Fruit fly (Drosophila melanogaster) Kc167 (cell line): ENCODE data around the gene CG11698.

Experiments used
- Myc ChIP-seq: fragments of >200 bp; optimal IDR thresholded peaks from 2 replicates; lab custom pipeline; 2017; ENCODE audit warnings: missing external identifiers
- Sin3A ChIP-seq: fragments of >200 bp; optimal IDR thresholded peaks from 2 replicates; lab custom pipeline; 2018; ENCODE audit warnings: missing external identifiers
- h ChIP-seq: fragments of >200 bp; optimal IDR thresholded peaks from 3 replicates; lab custom pipeline; 2018; ENCODE audit warnings: missing external identifiers
- insv ChIP-seq: fragments of >200 bp; optimal IDR thresholded peaks from 3 replicates; lab custom pipeline; 2018; ENCODE audit warnings: missing external identifiers
- psq ChIP-seq: fragments of >200 bp; optimal IDR thresholded peaks from 2 replicates; lab custom pipeline; 2017; ENCODE audit warnings: missing external identifiers
- ttk ChIP-seq: sonication (Bioruptor generic); optimal IDR thresholded peaks from 2 replicates; lab custom pipeline; 2017; ENCODE audit warnings: missing external identifiers

CG11698 gene

DNA sequence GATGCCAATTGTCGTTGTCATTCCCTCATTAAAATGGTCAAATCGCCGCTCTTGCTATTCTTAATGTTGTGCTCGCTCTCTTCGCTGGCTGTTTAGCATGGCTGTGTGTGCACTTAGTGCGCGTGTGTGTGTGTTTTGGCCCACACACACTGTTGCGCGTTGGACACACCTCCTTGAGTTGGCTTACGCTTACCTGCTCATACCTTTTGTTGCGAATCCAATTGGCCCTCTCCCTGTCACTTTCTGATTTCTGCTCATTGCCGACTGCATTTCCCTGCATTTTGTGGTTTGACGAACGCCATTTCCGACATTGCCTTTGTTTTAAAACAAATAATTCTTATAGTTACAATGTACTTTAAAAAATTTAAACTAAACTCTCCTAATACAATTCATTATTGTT is 23.0 kb downstream of the CG11698 start:
- TF ChIP-seq Sin3A (lab: Kevin White, UChicago) (no peak), psq (no peak)

DNA sequence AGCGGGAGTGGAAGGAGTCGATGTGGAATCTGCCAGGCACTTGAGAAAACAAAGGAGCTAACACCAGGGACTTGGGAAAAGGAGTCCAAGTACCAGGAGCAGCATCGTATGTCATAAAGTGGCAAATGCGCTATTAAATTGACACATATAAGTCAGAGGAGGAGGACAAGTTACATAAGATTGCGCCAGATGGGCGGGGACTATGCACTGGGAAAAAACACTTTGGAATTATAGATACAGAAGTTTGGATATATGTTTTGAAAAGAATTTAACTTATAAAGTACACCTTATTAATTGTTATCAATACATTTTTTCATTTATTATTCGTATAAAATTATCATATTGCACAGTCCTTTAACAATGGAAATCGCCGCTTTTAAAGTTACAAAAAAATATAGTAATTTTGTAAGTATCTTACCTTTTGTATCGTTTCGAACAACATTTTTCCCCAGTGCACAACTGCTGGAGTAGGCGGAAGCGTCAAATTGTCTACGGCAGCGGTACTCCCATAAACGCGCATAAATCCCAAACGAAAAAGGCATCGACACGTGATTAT is 24.1 kb downstream of the CG11698 start:
- TF ChIP-seq ttk (no peak), h (no peak), insv (no peak), psq (no peak), Myc (no peak), Sin3A (lab: Kevin White, UChicago) (no peak)

DNA sequence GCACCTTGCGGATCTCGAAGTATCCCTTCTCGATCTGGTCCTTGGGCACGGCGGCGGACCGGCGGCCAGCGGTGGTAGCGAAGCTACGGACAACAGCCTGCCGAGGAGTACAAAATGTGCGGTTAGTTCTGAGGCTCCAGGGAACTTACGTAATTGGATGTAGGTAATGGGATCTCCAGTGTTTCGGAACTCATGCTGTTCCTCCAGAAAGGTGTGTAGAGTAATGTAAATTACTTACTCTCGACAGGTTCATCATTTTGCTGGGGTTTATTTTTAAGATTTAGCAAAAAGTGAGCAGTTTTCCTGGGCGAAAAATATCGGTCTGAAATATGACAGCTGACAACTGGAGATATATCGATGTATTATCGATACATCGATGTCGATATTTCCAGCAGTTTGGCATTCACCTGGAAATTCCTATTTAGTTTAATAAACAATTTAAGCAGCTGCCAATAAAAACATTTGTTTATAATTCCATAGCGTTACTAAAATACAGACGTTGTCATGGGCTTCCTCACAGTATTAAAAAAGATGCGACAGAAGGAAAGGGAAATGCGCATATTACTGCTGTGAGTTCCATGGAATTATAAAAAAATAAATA is 28.8 kb downstream of the CG11698 start, which contains the start of the genes COX7A and Arl2:
Gene COX7A (minus strand): TSS at position 369 of the 601 bp plus-strand sequence.
Gene Arl2 (plus strand): TSS at position 426 of the 601 bp plus-strand sequence.
- TF ChIP-seq psq, result no peak
- TF ChIP-seq h, result no peak
- no peak for TF ChIP-seq Myc
- no peak for TF ChIP-seq Sin3A (lab: Kevin White, UChicago)
- TF ChIP-seq ttk, result no peak
- no peak for TF ChIP-seq insv

- TF ChIP-seq Sin3A (lab: Kevin White, UChicago), result no peak
- TF ChIP-seq psq, result no peak
- TF ChIP-seq ttk, result no peak
- TF ChIP-seq insv, result no peak
- TF ChIP-seq Myc, result no peak
- TF ChIP-seq h, result no peak
Measured at dm6 chr3R:8343251-8343744, 31.3 kb downstream of the CG11698 start, which contains the start of the genes PNKP and COX7AL. Gene PNKP, minus strand, starts transcription at chr3R:8343516. Gene COX7AL, plus strand, starts transcription at chr3R:8343669.

dm6 chr3R:8344174-8344573 is 32.2 kb downstream of the CG11698 start, which contains the start of gene DppIII:
Gene DppIII, plus strand, starts transcription at chr3R:8344400.
- no peak for TF ChIP-seq Sin3A (lab: Kevin White, UChicago)
- TF ChIP-seq ttk, result no peak
- no peak for TF ChIP-seq psq
- no peak for TF ChIP-seq Myc
- no peak for TF ChIP-seq h
- TF ChIP-seq insv, result no peak

DNA sequence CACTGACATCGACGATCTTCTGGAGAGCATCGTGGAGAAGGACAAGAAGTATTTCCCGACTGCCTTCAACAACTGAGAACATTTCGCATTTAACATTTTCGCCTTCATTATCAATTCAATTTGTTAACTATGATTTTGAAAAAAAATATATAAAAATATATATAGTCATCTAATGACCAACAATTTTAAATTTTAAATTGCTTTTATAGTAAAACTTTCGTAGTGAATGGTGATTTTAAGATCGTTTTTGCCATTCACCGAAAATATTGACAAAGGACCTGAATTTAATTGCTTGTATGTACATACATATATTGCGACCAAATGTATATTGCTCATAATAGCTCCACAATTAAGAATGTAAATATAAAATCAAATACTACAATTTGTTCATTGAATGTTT is 35.3 kb downstream of the CG11698 start, which contains the start of gene CG7352:
Gene CG7352 (plus strand): TSS at position 301 of the 400 bp plus-strand sequence.
- TF ChIP-seq Myc (no peak), insv (no peak), ttk (no peak), h (no peak), Sin3A (lab: Kevin White, UChicago) (no peak), psq (no peak)

DNA sequence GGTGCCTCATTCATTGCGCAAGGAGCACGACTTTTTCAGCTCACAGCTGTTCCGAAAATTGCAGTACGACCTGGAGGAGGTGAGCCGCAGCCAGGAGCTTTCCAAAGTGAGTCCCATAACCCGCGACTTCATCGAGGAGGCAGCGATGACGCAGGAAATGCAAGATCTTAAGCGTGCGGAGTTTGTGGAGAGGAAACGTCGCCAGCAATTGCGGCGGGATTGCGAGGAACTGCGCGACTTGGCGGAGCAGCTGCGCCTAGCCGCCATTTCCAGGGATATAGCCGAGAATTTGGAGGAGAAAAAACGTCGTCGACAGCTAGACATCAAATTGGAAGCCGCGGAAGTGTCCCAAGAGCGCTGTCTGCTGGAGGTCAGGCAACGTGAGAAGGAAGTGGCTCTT is 35.8 kb downstream of the CG11698 start:
- TF ChIP-seq Sin3A (lab: Kevin White, UChicago) (no peak), psq (no peak), insv (no peak), ttk (no peak), h (no peak), Myc (no peak)

dm6 chr3R:8349106-8349448 is 37.1 kb downstream of the CG11698 start:
- no peak for TF ChIP-seq Myc
- no peak for TF ChIP-seq Sin3A (lab: Kevin White, UChicago)
- TF ChIP-seq ttk, result no peak
- no peak for TF ChIP-seq psq
- no peak for TF ChIP-seq insv
- TF ChIP-seq h, result no peak

- TF ChIP-seq insv (no peak), psq (no peak), Myc (no peak), h (no peak), ttk (no peak), Sin3A (lab: Kevin White, UChicago) (no peak)
Measured at dm6 chr3R:8349449-8350115, 37.6 kb downstream of the CG11698 start, which contains the start of gene Atg13. Gene Atg13, plus strand, starts transcription at chr3R:8349815.

dm6 chr3R:8352961-8353728 is 41.2 kb downstream of the CG11698 start:
- TF ChIP-seq insv (no peak), Sin3A (lab: Kevin White, UChicago) (no peak), psq (no peak), h (no peak)

- TF ChIP-seq h (no peak), insv (no peak), Sin3A (lab: Kevin White, UChicago) (no peak), psq (no peak), ttk (no peak)
Measured at dm6 chr3R:8353994-8354393, 42.0 kb downstream of the CG11698 start.

- TF ChIP-seq ttk (no peak), Sin3A (lab: Kevin White, UChicago) (no peak), Myc (no peak), psq (no peak), insv (no peak), h (no peak)
Measured at dm6 chr3R:8354458-8354857, 42.5 kb downstream of the CG11698 start.

DNA sequence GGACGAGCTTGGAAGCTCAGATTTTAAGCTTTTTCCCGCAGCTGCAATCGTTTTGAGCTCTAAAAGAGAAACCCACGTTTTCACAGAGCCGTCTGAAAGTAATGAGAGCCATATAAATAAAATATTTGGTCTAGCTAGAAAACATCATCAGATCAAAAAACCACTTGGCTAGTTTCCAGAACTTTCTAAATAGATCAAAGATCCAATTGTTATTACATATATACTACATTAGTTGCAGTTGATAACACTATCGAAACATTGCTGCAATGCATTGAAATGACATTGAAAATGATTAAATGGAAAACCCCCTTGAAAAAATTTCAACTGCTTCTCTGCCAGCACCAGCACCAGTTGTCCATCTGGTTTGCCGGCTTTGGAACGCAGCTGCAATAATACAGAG is 43.0 kb downstream of the CG11698 start:
- TF ChIP-seq h (no peak), psq (no peak), Myc (no peak), Sin3A (lab: Kevin White, UChicago) (no peak), ttk (no peak), insv (no peak)
